ENCODE assay signal across 1 fruit fly cellular context in genomic region chrX:14208426-14209208, dm6.
A peak's percentile ranks its signal among the peaks of the same experiment; 100 is the strongest.
TF ChIP-seq lines count a peak whose summit lies in the region.

No protein-coding gene starts in this region.

TF ChIP-seq in whole organism, embryonic, 481 proteins besides CTCF, POLR2A, EP300 and RAD21 (continued from another document and continues in another):
- TF ChIP-seq corto (GFP tag; optimal IDR thresholded peaks at IDR 0.05; lab: Kevin White, UChicago) (no peak), Doc3 (GFP tag; IDR thresholded peaks at IDR 0.05; lab: Robert Waterston, UW; ENCODE audit: partially characterized antibody) (no peak), CG17568 (GFP tag; optimal IDR thresholded peaks at IDR 0.05; lab: Kevin White, UChicago) (no peak), ranshi (GFP tag; IDR thresholded peaks at IDR 0.05; lab: Robert Waterston, UW) (peak; percentile 54), CG4328 (GFP tag; optimal IDR thresholded peaks at IDR 0.05; lab: Kevin White, UChicago) (peak; percentile 50), Hmr (GFP tag; optimal IDR thresholded peaks at IDR 0.05; lab: Kevin White, UChicago) (no peak), CG6254 (GFP tag; optimal IDR thresholded peaks at IDR 0.05; lab: Kevin White, UChicago) (peak; percentile 67), CG30020 (tag; optimal IDR thresholded peaks at IDR 0.05; lab: Kevin White, UChicago) (no peak), CG14860 (GFP tag; IDR thresholded peaks at IDR 0.05; lab: Robert Waterston, UW; ENCODE audit: partially characterized antibody) (no peak), jigr1 (GFP tag; IDR thresholded peaks at IDR 0.05; lab: Robert Waterston, UW) (no peak), psq (GFP tag; optimal IDR thresholded peaks at IDR 0.05; lab: Kevin White, UChicago) (no peak), bowl (GFP tag; IDR thresholded peaks at IDR 0.05; lab: Robert Waterston, UW) (no peak), gt (GFP tag; IDR thresholded peaks at IDR 0.05; lab: Robert Waterston, UW) (no peak), CG12236 (GFP tag; optimal IDR thresholded peaks at IDR 0.05; lab: Kevin White, UChicago) (no peak), PHDP (tag; optimal IDR thresholded peaks at IDR 0.05; lab: Kevin White, UChicago) (peak; percentile 63), CG16863 (GFP tag; optimal IDR thresholded peaks at IDR 0.05; lab: Kevin White, UChicago) (peak; percentile 36), dimm (GFP tag; IDR thresholded peaks at IDR 0.05; lab: Robert Waterston, UW) (no peak), pros (GFP tag; optimal IDR thresholded peaks at IDR 0.05; lab: Kevin White, UChicago) (peak; percentile 15), phol (tag; optimal IDR thresholded peaks at IDR 0.05; lab: Kevin White, UChicago) (peak; percentile 83), Scr (GFP tag; IDR thresholded peaks at IDR 0.05; lab: Robert Waterston, UW; ENCODE audit: partially characterized antibody) (no peak), CG7271 (tag; optimal IDR thresholded peaks at IDR 0.05; lab: Kevin White, UChicago) (peak; percentile 70), Dref (GFP tag; IDR thresholded peaks at IDR 0.05; lab: Robert Waterston, UW) (no peak), CG11696 (GFP tag; IDR thresholded peaks at IDR 0.05; lab: Robert Waterston, UW) (peak; percentile 94), MTF-1 (GFP tag; optimal IDR thresholded peaks at IDR 0.05; lab: Kevin White, UChicago; ENCODE audit: borderline replicate concordance) (peak; percentile 74), fd102C (GFP tag; optimal IDR thresholded peaks at IDR 0.05; lab: Kevin White, UChicago) (no peak), hbn (GFP tag; IDR thresholded peaks at IDR 0.05; lab: Robert Waterston, UW; ENCODE audit: partially characterized antibody) (no peak), zfh2 (GFP tag; optimal IDR thresholded peaks at IDR 0.05; lab: Kevin White, UChicago) (no peak), H15 (GFP tag; IDR thresholded peaks at IDR 0.05; lab: Robert Waterston, UW) (peak; percentile 41; the same call in 1 of the 3 replicates), Mes4 (GFP tag; optimal IDR thresholded peaks at IDR 0.05; lab: Kevin White, UChicago) (peak; percentile 3), lmd (GFP tag; IDR thresholded peaks at IDR 0.05; lab: Robert Waterston, UW) (peak; percentile 24), Bteb2 (GFP tag; optimal IDR thresholded peaks at IDR 0.05; lab: Kevin White, UChicago) (peak; percentile 4), CG15479 (GFP tag; optimal IDR thresholded peaks at IDR 0.05; lab: Kevin White, UChicago) (peak; percentile 19), CG12104 (GFP tag; optimal IDR thresholded peaks at IDR 0.05; lab: Kevin White, UChicago) (peak; percentile 59), bsh (GFP tag; optimal IDR thresholded peaks at IDR 0.05; lab: Kevin White, UChicago) (peak; percentile 39 to 82), CG9215 (GFP tag; IDR thresholded peaks at IDR 0.05; lab: Robert Waterston, UW) (no peak), CG13424 (tag; optimal IDR thresholded peaks at IDR 0.05; lab: Kevin White, UChicago) (peak; percentile 65), CG1233 (GFP tag; optimal IDR thresholded peaks at IDR 0.05; lab: Kevin White, UChicago) (peak; percentile 63), chinmo (GFP tag; IDR thresholded peaks at IDR 0.05; lab: Robert Waterston, UW; ENCODE audit: partially characterized antibody) (peak; percentile 54; the same call in 1 of the 4 replicates), sug (tag; optimal IDR thresholded peaks at IDR 0.05; lab: Kevin White, UChicago) (no peak), Med (GFP tag; lab: Kevin White, UChicago) (peak; percentile 68), CG2889 (GFP tag; IDR thresholded peaks at IDR 0.05; lab: Robert Waterston, UW) (no peak), otp (GFP tag; IDR thresholded peaks at IDR 0.05; lab: Robert Waterston, UW) (peak; percentile 59; the same call in 2 of the 3 replicates), trh (GFP tag; optimal IDR thresholded peaks at IDR 0.05; lab: Kevin White, UChicago) (peak; percentile 13), D19A (tag; optimal IDR thresholded peaks at IDR 0.05; lab: Kevin White, UChicago) (peak; percentile 72), ind (GFP tag; optimal IDR thresholded peaks at IDR 0.05; lab: Kevin White, UChicago) (peak; percentile 46), zen2 (GFP tag; IDR thresholded peaks at IDR 0.05; lab: Robert Waterston, UW; ENCODE audit: partially characterized antibody) (no peak), CG10147 (GFP tag; optimal IDR thresholded peaks at IDR 0.05; lab: Kevin White, UChicago) (peak; percentile 56), CG11723 (GFP tag; optimal IDR thresholded peaks at IDR 0.05; lab: Kevin White, UChicago) (peak; percentile 42), Trl (optimal IDR thresholded peaks at IDR 0.05; lab: Kevin White, UChicago) (peak; percentile 16 to 22), Trl (GFP tag; optimal IDR thresholded peaks at IDR 0.05; lab: Kevin White, UChicago) (peak; percentile 20), CG3281 (GFP tag; optimal IDR thresholded peaks at IDR 0.05; lab: Kevin White, UChicago) (peak; percentile 29), Drgx (GFP tag; IDR thresholded peaks at IDR 0.05; lab: Robert Waterston, UW) (peak; percentile 77), ham (GFP tag; IDR thresholded peaks at IDR 0.05; lab: Robert Waterston, UW) (no peak), gsb-n (tag; optimal IDR thresholded peaks at IDR 0.05; lab: Kevin White, UChicago) (peak; percentile 47), CG15696 (tag; optimal IDR thresholded peaks at IDR 0.05; lab: Kevin White, UChicago) (peak; percentile 57), CG12659 (GFP tag; optimal IDR thresholded peaks at IDR 0.05; lab: Kevin White, UChicago) (peak; percentile 48), CG8290 (GFP tag; optimal IDR thresholded peaks at IDR 0.05; lab: Kevin White, UChicago) (peak; percentile 57), CG8290 (tag; optimal IDR thresholded peaks at IDR 0.05; lab: Kevin White, UChicago) (peak; percentile 7 to 28), CG2116 (GFP tag; optimal IDR thresholded peaks at IDR 0.05; lab: Kevin White, UChicago) (peak; percentile 10), zfh1 (GFP tag; IDR thresholded peaks at IDR 0.05; lab: Robert Waterston, UW) (peak; percentile 60; the same call in 2 of the 3 replicates), CG17612 (GFP tag; IDR thresholded peaks at IDR 0.05; lab: Robert Waterston, UW) (no peak), Hr39 (optimal IDR thresholded peaks at IDR 0.05; lab: Kevin White, UChicago) (no peak), D (optimal IDR thresholded peaks at IDR 0.05; lab: Kevin White, UChicago) (no peak), D (GFP tag; optimal IDR thresholded peaks at IDR 0.05; lab: Kevin White, UChicago) (peak; percentile 75), CG4424 (GFP tag; optimal IDR thresholded peaks at IDR 0.05; lab: Kevin White, UChicago) (peak; percentile 59), tin (GFP tag; optimal IDR thresholded peaks at IDR 0.05; lab: Kevin White, UChicago) (peak; percentile 70), zen (tag; optimal IDR thresholded peaks at IDR 0.05; lab: Kevin White, UChicago) (peak; percentile 19), pum (GFP tag; optimal IDR thresholded peaks at IDR 0.05; lab: Kevin White, UChicago) (peak; percentile 46), grn (GFP tag; optimal IDR thresholded peaks at IDR 0.05; lab: Kevin White, UChicago) (peak; percentile 83), Ada2b (GFP tag; IDR thresholded peaks at IDR 0.05; lab: Robert Waterston, UW) (peak; percentile 47), GATAe (GFP tag; conservative IDR thresholded peaks at IDR 0.05; lab: Robert Waterston, UW) (peak; percentile 88), Six4 (GFP tag; optimal IDR thresholded peaks at IDR 0.05; lab: Kevin White, UChicago) (peak; percentile 58), p53 (GFP tag; optimal IDR thresholded peaks at IDR 0.05; lab: Kevin White, UChicago) (no peak), Pdp1 (GFP tag; optimal IDR thresholded peaks at IDR 0.05; lab: Kevin White, UChicago) (peak; percentile 34 to 41), ap (GFP tag; IDR thresholded peaks at IDR 0.05; lab: Robert Waterston, UW) (peak; percentile 58; the same call in 1 of the 2 replicates), vnd (GFP tag; IDR thresholded peaks at IDR 0.05; lab: Robert Waterston, UW; ENCODE audit: partially characterized antibody) (no peak), stc (GFP tag; IDR thresholded peaks at IDR 0.05; lab: Robert Waterston, UW) (peak; percentile 68), CG17361 (GFP tag; IDR thresholded peaks at IDR 0.05; lab: Robert Waterston, UW) (peak; percentile 61), MBD-R2 (GFP tag; IDR thresholded peaks at IDR 0.05; lab: Robert Waterston, UW) (0 out of 2 replicates have a peak, but pooled peaks have one; percentile 22), NC2α (GFP tag; optimal IDR thresholded peaks at IDR 0.05; lab: Kevin White, UChicago) (no peak), Xrp1 (GFP tag; IDR thresholded peaks at IDR 0.05; lab: Robert Waterston, UW) (peak; percentile 83), CG9797 (GFP tag; optimal IDR thresholded peaks at IDR 0.05; lab: Kevin White, UChicago) (no peak), CG14050 (GFP tag; IDR thresholded peaks at IDR 0.05; lab: Robert Waterston, UW) (peak; percentile 61), danr (GFP tag; IDR thresholded peaks at IDR 0.05; lab: Robert Waterston, UW) (no peak), CG2120 (GFP tag; optimal IDR thresholded peaks at IDR 0.05; lab: Kevin White, UChicago) (peak; percentile 29), toy (GFP tag; IDR thresholded peaks at IDR 0.05; lab: Robert Waterston, UW) (no peak), CG31365 (tag; optimal IDR thresholded peaks at IDR 0.05; lab: Kevin White, UChicago) (no peak), bbx (GFP tag; IDR thresholded peaks at IDR 0.05; lab: Robert Waterston, UW; ENCODE audit: partially characterized antibody) (no peak), wdn (GFP tag; IDR thresholded peaks at IDR 0.05; lab: Robert Waterston, UW) (no peak), slou (GFP tag; optimal IDR thresholded peaks at IDR 0.05; lab: Kevin White, UChicago) (no peak), vvl (GFP tag; IDR thresholded peaks at IDR 0.05; lab: Robert Waterston, UW) (peak; percentile 91), CG15601 (tag; optimal IDR thresholded peaks at IDR 0.05; lab: Kevin White, UChicago) (peak; percentile 64), tup (GFP tag; optimal IDR thresholded peaks at IDR 0.05; lab: Kevin White, UChicago) (no peak), CG7839 (tag; optimal IDR thresholded peaks at IDR 0.05; lab: Kevin White, UChicago) (peak; percentile 72), Nf-YA (GFP tag; IDR thresholded peaks at IDR 0.05; lab: Robert Waterston, UW) (peak; percentile 44; the same call in 1 of the 2 replicates), CG2202 (tag; optimal IDR thresholded peaks at IDR 0.05; lab: Kevin White, UChicago) (peak; percentile 39), CG17802 (tag; optimal IDR thresholded peaks at IDR 0.05; lab: Kevin White, UChicago) (peak; percentile 41), Taf1 (GFP tag; IDR thresholded peaks at IDR 0.05; lab: Robert Waterston, UW) (no peak), Elba2 (GFP tag; optimal IDR thresholded peaks at IDR 0.05; lab: Kevin White, UChicago) (no peak), CG4282 (GFP tag; optimal IDR thresholded peaks at IDR 0.05; lab: Kevin White, UChicago) (no peak), sna (GFP tag; IDR thresholded peaks at IDR 0.05; lab: Robert Waterston, UW; ENCODE audit: partially characterized antibody) (no peak), row (GFP tag; IDR thresholded peaks at IDR 0.05; lab: Robert Waterston, UW) (peak; percentile 17; the same call in 1 of the 3 replicates), Ets65A (GFP tag; lab: Kevin White, UChicago) (peak; percentile 70), yki (optimal IDR thresholded peaks at IDR 0.05; lab: Kevin White, UChicago) (no peak), tna (GFP tag; IDR thresholded peaks at IDR 0.05; lab: Robert Waterston, UW; ENCODE audit: partially characterized antibody) (no peak), CHES-1-like (GFP tag; optimal IDR thresholded peaks at IDR 0.05; lab: Kevin White, UChicago) (no peak), amos (GFP tag; IDR thresholded peaks at IDR 0.05; lab: Robert Waterston, UW; ENCODE audit: partially characterized antibody) (no peak), CG18764 (GFP tag; optimal IDR thresholded peaks at IDR 0.05; lab: Kevin White, UChicago) (peak; percentile 17), CG30403 (GFP tag; optimal IDR thresholded peaks at IDR 0.05; lab: Kevin White, UChicago) (peak; percentile 63), aop (GFP tag; IDR thresholded peaks at IDR 0.05; lab: Robert Waterston, UW) (no peak), pb (GFP tag; optimal IDR thresholded peaks at IDR 0.05; lab: Kevin White, UChicago) (no peak), Camta (GFP tag; optimal IDR thresholded peaks at IDR 0.05; lab: Kevin White, UChicago) (peak; percentile 5), sisA (GFP tag; IDR thresholded peaks at IDR 0.05; lab: Robert Waterston, UW) (no peak; the same call in 1 of the 2 replicates), fru (optimal IDR thresholded peaks at IDR 0.05; lab: Kevin White, UChicago) (no peak), nerfin-2 (GFP tag; IDR thresholded peaks at IDR 0.05; lab: Robert Waterston, UW; ENCODE audit: partially characterized antibody) (no peak), her (GFP tag; optimal IDR thresholded peaks at IDR 0.05; lab: Kevin White, UChicago) (no peak), sens-2 (GFP tag; IDR thresholded peaks at IDR 0.05; lab: Robert Waterston, UW) (peak; percentile 51; the same call in 1 of the 2 replicates), pfk (GFP tag; optimal IDR thresholded peaks at IDR 0.05; lab: Kevin White, UChicago) (no peak), fd3F (GFP tag; optimal IDR thresholded peaks at IDR 0.05; lab: Kevin White, UChicago) (no peak), cg (GFP tag; optimal IDR thresholded peaks at IDR 0.05; lab: Kevin White, UChicago) (peak; percentile 63), CG17912 (GFP tag; optimal IDR thresholded peaks at IDR 0.05; lab: Kevin White, UChicago) (no peak), HLH54F (GFP tag; optimal IDR thresholded peaks at IDR 0.05; lab: Kevin White, UChicago) (no peak), HLHmδ (GFP tag; optimal IDR thresholded peaks at IDR 0.05; lab: Kevin White, UChicago) (peak; percentile 59), CG10274 (GFP tag; optimal IDR thresholded peaks at IDR 0.05; lab: Kevin White, UChicago) (no peak), lab (GFP tag; optimal IDR thresholded peaks at IDR 0.05; lab: Kevin White, UChicago) (peak; percentile 45), Nf-YB (GFP tag; optimal IDR thresholded peaks at IDR 0.05; lab: Kevin White, UChicago) (peak; percentile 40), dati (GFP tag; IDR thresholded peaks at IDR 0.05; lab: Robert Waterston, UW) (no peak), NC2β (GFP tag; optimal IDR thresholded peaks at IDR 0.05; lab: Kevin White, UChicago) (no peak), MESR4 (GFP tag; optimal IDR thresholded peaks at IDR 0.05; lab: Kevin White, UChicago) (no peak), seq (GFP tag; IDR thresholded peaks at IDR 0.05; lab: Robert Waterston, UW) (no peak), kni (GFP tag; optimal IDR thresholded peaks at IDR 0.05; lab: Kevin White, UChicago) (peak; percentile 16), HLH3B (GFP tag; IDR thresholded peaks at IDR 0.05; lab: Robert Waterston, UW) (peak; percentile 49; the same call in 1 of the 2 replicates), CG2712 (tag; optimal IDR thresholded peaks at IDR 0.05; lab: Kevin White, UChicago) (peak; percentile 71)
